Fruit fly (Drosophila melanogaster) whole organism, embryonic: ENCODE data around the gene Jon66Cii.
A peak's percentile ranks its signal among the peaks of the same experiment; 100 is the strongest.

Experiments used
- Awh ChIP-seq: fragments of 200-800 bp; sonication (Bioruptor generic); IDR thresholded peaks from 2 replicates; pipeline ENCODE4, ENCODE4 v1.3.6; 2022; ENCODE audit warnings: missing biosample characterization, missing genetic modification characterization
- B-H2 ChIP-seq: fragments of 200-800 bp; sonication (Bioruptor generic); optimal IDR thresholded peaks from 2 replicates; lab custom pipeline; 2018; ENCODE audit warnings: missing biosample characterization, mild to moderate bottlenecking, missing genetic modification characterization
- Bteb2 ChIP-seq: fragments of 200-800 bp; sonication (Bioruptor generic); optimal IDR thresholded peaks from 2 replicates; lab custom pipeline; 2016; ENCODE audit warnings: missing biosample characterization, missing genetic modification characterization
- CG10209 ChIP-seq: fragments of 200-800 bp; sonication (Bioruptor generic); optimal IDR thresholded peaks from 3 replicates; lab custom pipeline; 2017; ENCODE audit warnings: missing biosample characterization, mild to moderate bottlenecking, missing genetic modification characterization, missing genetic modification reagents
- CG10959 ChIP-seq: fragments of 200-800 bp; sonication (Bioruptor generic); IDR thresholded peaks from 2 replicates; pipeline ENCODE4 v1.3.6; 2022; ENCODE audit warnings: missing biosample characterization, missing genetic modification characterization
- CG11093 ChIP-seq: fragments of 200-800 bp; sonication (Bioruptor generic); IDR thresholded peaks from 3 replicates; pipeline ENCODE4 v1.3.6; 2022; ENCODE audit warnings: missing biosample characterization, missing genetic modification characterization
- CG12219 ChIP-seq: fragments of 200-800 bp; sonication (Bioruptor generic); optimal IDR thresholded peaks from 3 replicates; lab custom pipeline; 2018; ENCODE audit warnings: missing biosample characterization, mild to moderate bottlenecking, missing genetic modification characterization
- CG12299 ChIP-seq: fragments of 200-800 bp; sonication (Bioruptor generic); optimal IDR thresholded peaks from 2 replicates; lab custom pipeline; 2018; ENCODE audit warnings: missing biosample characterization, mild to moderate bottlenecking, missing genetic modification characterization
- CG15479 ChIP-seq: fragments of 200-800 bp; sonication (Bioruptor generic); optimal IDR thresholded peaks from 3 replicates; lab custom pipeline; 2019; ENCODE audit warnings: missing biosample characterization, mild to moderate bottlenecking, missing genetic modification characterization, moderate library complexity
- CG17361 ChIP-seq: fragments of 200-800 bp; sonication (Bioruptor generic); IDR thresholded peaks from 3 replicates; pipeline ENCODE4 v1.3.6; 2022; ENCODE audit warnings: missing biosample characterization, missing genetic modification characterization
- CG17802 ChIP-seq: fragments of 200-800 bp; sonication (Bioruptor generic); optimal IDR thresholded peaks from 2 replicates; lab custom pipeline; 2018; ENCODE audit warnings: missing biosample characterization, mild to moderate bottlenecking, missing genetic modification characterization, moderate library complexity
- CG2120 ChIP-seq: fragments of 200-800 bp; sonication (Bioruptor generic); optimal IDR thresholded peaks from 3 replicates; lab custom pipeline; 2016; ENCODE audit warnings: missing biosample characterization, missing genetic modification characterization
- CG30431 ChIP-seq: fragments of 200-800 bp; sonication (Bioruptor generic); optimal IDR thresholded peaks from 2 replicates; lab custom pipeline; 2017; ENCODE audit warnings: missing biosample characterization, missing genetic modification characterization
- CG3726 ChIP-seq: fragments of 200-800 bp; sonication (Bioruptor generic); IDR thresholded peaks from 3 replicates; pipeline ENCODE4, ENCODE4 v1.3.6; 2022; ENCODE audit warnings: missing biosample characterization, missing genetic modification characterization
- CG3847 ChIP-seq: fragments of 200-800 bp; sonication (Bioruptor generic); IDR thresholded peaks from 2 replicates; pipeline ENCODE4 v1.3.6; 2022; ENCODE audit warnings: missing biosample characterization, missing genetic modification characterization
- CG43689 ChIP-seq: fragments of 200-800 bp; sonication (Bioruptor generic); IDR thresholded peaks from 2 replicates; pipeline ENCODE4 v1.3.6; 2022; ENCODE audit warnings: missing biosample characterization, missing genetic modification characterization
- CG4617 ChIP-seq: fragments of 200-800 bp; sonication (Bioruptor generic); optimal IDR thresholded peaks from 3 replicates; lab custom pipeline; 2016; ENCODE audit warnings: missing biosample characterization, missing genetic modification characterization, borderline replicate concordance
- CG6175 ChIP-seq: fragments of 200-800 bp; sonication (Bioruptor generic); IDR thresholded peaks from 3 replicates; pipeline ENCODE4 v1.3.6; 2022; ENCODE audit warnings: missing biosample characterization, missing genetic modification characterization
- CG7839 ChIP-seq: fragments of 200-800 bp; sonication (Bioruptor generic); optimal IDR thresholded peaks from 3 replicates; lab custom pipeline; 2018; ENCODE audit warnings: missing biosample characterization, mild to moderate bottlenecking, missing genetic modification characterization, moderate library complexity
- CG9727 ChIP-seq: fragments of 200-800 bp; sonication (Bioruptor generic); optimal IDR thresholded peaks from 3 replicates; lab custom pipeline; 2017; ENCODE audit warnings: missing biosample characterization, mild to moderate bottlenecking, missing genetic modification characterization
- CG9932 ChIP-seq: fragments of 200-800 bp; sonication (Bioruptor generic); IDR thresholded peaks from 2 replicates; pipeline ENCODE4 v1.3.6; 2022; ENCODE audit warnings: missing biosample characterization, missing genetic modification characterization
- CTCF ChIP-seq: fragments of 200-800 bp; sonication (Bioruptor generic); optimal IDR thresholded peaks from 2 replicates; lab custom pipeline; 2017; ENCODE audit warnings: missing biosample characterization, mild to moderate bottlenecking, missing genetic modification characterization, moderate library complexity
- Deaf1 ChIP-seq: fragments of 200-800 bp; optimal IDR thresholded peaks from 3 replicates; lab custom pipeline; 2019; ENCODE audit warnings: missing biosample characterization, mild to moderate bottlenecking, missing genetic modification characterization, moderate library complexity
- Dek ChIP-seq: fragments of 200-800 bp; sonication (Bioruptor generic); optimal IDR thresholded peaks from 3 replicates; lab custom pipeline; 2019; ENCODE audit warnings: missing biosample characterization, mild to moderate bottlenecking, missing genetic modification characterization, moderate library complexity
- Dip3 ChIP-seq: fragments of 200-800 bp; sonication (Bioruptor generic); optimal IDR thresholded peaks from 3 replicates; lab custom pipeline; 2016; ENCODE audit warnings: missing biosample characterization, missing genetic modification characterization
- Fer3 ChIP-seq: fragments of 200-800 bp; sonication (Bioruptor generic); optimal IDR thresholded peaks from 2 replicates; lab custom pipeline; 2018; ENCODE audit warnings: missing biosample characterization, mild to moderate bottlenecking, missing genetic modification characterization, moderate library complexity
- Lim3 ChIP-seq: fragments of 200-800 bp; sonication (Bioruptor generic); IDR thresholded peaks from 2 replicates; pipeline ENCODE4 v1.3.6; 2022; ENCODE audit warnings: missing biosample characterization, missing genetic modification characterization
- MESR4 ChIP-seq: fragments of 200-800 bp; sonication (Bioruptor generic); optimal IDR thresholded peaks from 2 replicates; lab custom pipeline; 2018; ENCODE audit warnings: missing biosample characterization, mild to moderate bottlenecking, missing genetic modification characterization, moderate library complexity
- Mad ChIP-seq: fragments of 200-800 bp; sonication (Bioruptor generic); optimal IDR thresholded peaks from 2 replicates; lab custom pipeline; 2016; ENCODE audit warnings: missing biosample characterization, missing genetic modification characterization
- Mrtf ChIP-seq: fragments of 200-800 bp; sonication (Bioruptor generic); IDR thresholded peaks from 3 replicates; pipeline ENCODE4 v1.3.6; 2022; ENCODE audit warnings: missing biosample characterization, missing genetic modification characterization
- Scr ChIP-seq: fragments of 200-800 bp; sonication (Bioruptor generic); IDR thresholded peaks from 2 replicates; pipeline ENCODE4 v1.3.6; 2022; ENCODE audit warnings: missing biosample characterization, missing genetic modification characterization; ENCODE audit not compliant: partially characterized antibody
- Tbp ChIP-seq: fragments of >200 bp; optimal IDR thresholded peaks from 2 replicates; lab custom pipeline; 2018; ENCODE audit warnings: missing biosample characterization, missing genetic modification characterization
- bbx ChIP-seq: fragments of 200-800 bp; sonication (Bioruptor generic); IDR thresholded peaks from 2 replicates; pipeline ENCODE4 v1.3.6; 2022; ENCODE audit warnings: missing biosample characterization, missing genetic modification characterization; ENCODE audit not compliant: partially characterized antibody
- btn ChIP-seq: fragments of 200-800 bp; sonication (Bioruptor generic); optimal IDR thresholded peaks from 2 replicates; lab custom pipeline; 2016; ENCODE audit warnings: missing biosample characterization, missing genetic modification characterization
- cato ChIP-seq: fragments of 200-800 bp; sonication (Bioruptor generic); optimal IDR thresholded peaks from 2 replicates; lab custom pipeline; 2016; ENCODE audit warnings: missing biosample characterization, missing genetic modification characterization, borderline replicate concordance
- da ChIP-seq: fragments of 200-800 bp; sonication (Bioruptor generic); optimal IDR thresholded peaks from 2 replicates; lab custom pipeline; 2016; ENCODE audit warnings: missing biosample characterization, missing genetic modification characterization
- emc ChIP-seq: fragments of 200-800 bp; sonication (Bioruptor generic); optimal IDR thresholded peaks from 2 replicates; lab custom pipeline; 2016; ENCODE audit warnings: missing biosample characterization, missing genetic modification characterization
- eve ChIP-seq, 2 experiments: fragments of >200 bp; optimal IDR thresholded peaks; 2 replicates each; lab custom pipeline; 2017; ENCODE audit warnings: missing biosample characterization in 2 of 2, missing genetic modification characterization in 2 of 2
- ftz-f1 ChIP-seq: fragments of 200-800 bp; sonication (Bioruptor generic); optimal IDR thresholded peaks from 2 replicates; lab custom pipeline; 2016; ENCODE audit warnings: missing biosample characterization, missing genetic modification characterization
- grn ChIP-seq: fragments of 200-800 bp; sonication (Bioruptor generic); optimal IDR thresholded peaks from 3 replicates; lab custom pipeline; 2017; ENCODE audit warnings: missing biosample characterization, missing genetic modification characterization
- hkb ChIP-seq, 2 experiments: fragments of 200-800 bp in 1 of 2; fragments of >200 bp in 1 of 2; sonication (Bioruptor generic) in 1 of 2; IDR thresholded peaks in 1 of 2; optimal IDR thresholded peaks in 1 of 2; 2 replicates each; pipeline versions ENCODE4 v1.3.6 to Lab custom; 2017 to 2022; ENCODE audit warnings: missing biosample characterization in 1 of 2, missing genetic modification characterization in 1 of 2
- insv ChIP-seq, 2 experiments: fragments of 200-800 bp; sonication (Bioruptor generic); optimal IDR thresholded peaks; 3 replicates each; lab custom pipeline; 2016 to 2018; ENCODE audit warnings: missing biosample characterization in 2 of 2, missing genetic modification characterization in 2 of 2
- jigr1 ChIP-seq: fragments of 200-800 bp; sonication (Bioruptor generic); IDR thresholded peaks from 3 replicates; pipeline ENCODE4 v1.3.6; 2022; ENCODE audit warnings: missing biosample characterization, missing genetic modification characterization
- lilli ChIP-seq: fragments of 200-800 bp; sonication (Bioruptor generic); optimal IDR thresholded peaks from 3 replicates; lab custom pipeline; 2016; ENCODE audit warnings: missing biosample characterization, missing genetic modification characterization
- pan ChIP-seq, 4 experiments: fragments of >200 bp in 3 of 4; fragments of 200-800 bp in 1 of 4; sonication (Bioruptor generic) in 1 of 4; optimal IDR thresholded peaks in 3 of 4; IDR thresholded peaks in 1 of 4; 2 replicates each; pipeline versions ENCODE4 v1.3.6 to Lab custom; 2017 to 2022; ENCODE audit warnings: missing biosample characterization in 2 of 4, missing genetic modification characterization in 2 of 4, mixed read lengths in 1 of 4
- sqz ChIP-seq: fragments of 200-800 bp; sonication (Bioruptor generic); optimal IDR thresholded peaks from 3 replicates; lab custom pipeline; 2018; ENCODE audit warnings: missing biosample characterization, mild to moderate bottlenecking, missing genetic modification characterization
- tap ChIP-seq: fragments of 200-800 bp; optimal IDR thresholded peaks from 3 replicates; lab custom pipeline; 2019; ENCODE audit warnings: missing biosample characterization, mild to moderate bottlenecking, missing genetic modification characterization, moderate library complexity
- tin ChIP-seq: fragments of 200-800 bp; sonication (Bioruptor generic); optimal IDR thresholded peaks from 3 replicates; lab custom pipeline; 2016; ENCODE audit warnings: missing biosample characterization, missing genetic modification characterization
- wor ChIP-seq: fragments of 200-800 bp; sonication (Bioruptor generic); IDR thresholded peaks from 2 replicates; pipeline ENCODE4 v1.3.6; 2022; ENCODE audit warnings: missing biosample characterization, missing genetic modification characterization

The Jon66Cii gene

DNA sequence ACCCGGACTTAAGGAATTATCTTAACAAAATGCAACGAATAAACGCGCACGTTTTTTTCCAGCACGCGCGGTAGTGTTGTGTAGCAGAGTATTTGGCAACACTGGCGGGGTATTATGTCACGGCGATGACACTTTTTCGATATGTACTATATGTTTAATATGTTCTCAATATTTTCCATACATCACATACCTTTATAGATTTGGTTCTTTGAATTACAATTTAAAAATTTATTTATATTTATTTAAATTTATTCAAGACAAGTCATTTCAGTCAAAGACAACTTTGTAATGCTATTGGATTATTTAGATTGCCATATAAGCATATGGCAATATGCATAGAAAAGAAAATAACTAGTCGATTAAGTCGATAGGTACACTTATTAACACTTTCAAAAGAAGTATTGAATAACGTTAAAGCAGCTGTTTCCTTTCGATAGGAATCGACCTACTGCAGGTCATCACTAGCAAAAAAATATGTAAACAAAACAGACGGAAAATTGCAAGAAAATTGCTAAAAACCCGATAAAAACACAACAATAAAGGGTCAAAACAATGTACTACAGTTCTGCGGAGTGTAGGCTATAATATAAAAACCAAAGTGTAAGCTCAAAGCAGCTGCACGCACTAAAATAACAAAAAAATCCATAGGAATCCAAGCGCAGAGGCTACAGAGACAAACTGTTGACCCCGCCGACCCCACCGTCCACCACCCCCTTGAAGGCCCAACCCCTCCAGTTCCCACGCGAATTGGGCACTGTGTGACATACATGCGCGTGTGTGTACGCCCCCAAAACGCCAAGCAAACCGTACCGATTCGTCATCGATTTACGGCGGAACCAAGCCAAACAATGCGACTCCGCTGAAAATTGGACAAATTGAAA is 47.1 kb downstream of the Jon66Cii start, which contains the start of the genes CG7182 and GAPcenA (continued):
- TF ChIP-seq CG17802, result peak; percentile 11
- TF ChIP-seq Fer3 (tag; lab: Kevin White, UChicago), result peak; percentile 58
- TF ChIP-seq Dek (tag; lab: Kevin White, UChicago), result peak; percentile 76
- no peak for TF ChIP-seq CG3726 (GFP tag; lab: Robert Waterston, UW)
- no peak for TF ChIP-seq Awh (GFP tag; lab: Robert Waterston, UW)
- no peak for TF ChIP-seq Tbp (GFP tag; lab: Kevin White, UChicago)
- peak; percentile 76 for TF ChIP-seq sqz
- TF ChIP-seq Dip3 (GFP tag; lab: Kevin White, UChicago), result peak; percentile 5
- no peak for TF ChIP-seq CG10959 (GFP tag; lab: Robert Waterston, UW)
- peak; percentile 74 for TF ChIP-seq CG7839 (tag; lab: Kevin White, UChicago)
- TF ChIP-seq pan (optimal IDR thresholded peaks at IDR 0.05; lab: Kevin White, UChicago), result no peak
- TF ChIP-seq pan (GFP tag; optimal IDR thresholded peaks at IDR 0.05 in 1 of 2, IDR thresholded peaks at IDR 0.05 in 1 of 2), result peak in 1 of 2 experiments; percentile 45
- TF ChIP-seq ftz-f1 (GFP tag; lab: Kevin White, UChicago), result peak; percentile 38
- no peak for TF ChIP-seq da (GFP tag; lab: Kevin White, UChicago)
- no peak for TF ChIP-seq wor
- peak; percentile 47 for TF ChIP-seq MESR4 (GFP tag; lab: Kevin White, UChicago)
- TF ChIP-seq emc, result no peak
- TF ChIP-seq Bteb2 (GFP tag; lab: Kevin White, UChicago), result peak; percentile 6
- TF ChIP-seq btn (GFP tag; lab: Kevin White, UChicago), result no peak
- TF ChIP-seq CTCF (GFP tag; lab: Kevin White, UChicago), result no peak
- peak; percentile 69 for TF ChIP-seq CG10209 (GFP tag; lab: Kevin White, UChicago)
- peak; percentile 44 for TF ChIP-seq CG4617 (GFP tag; lab: Kevin White, UChicago)
- peak; percentile 58; the same call in 1 of the 2 replicates for TF ChIP-seq CG3847 (GFP tag; lab: Robert Waterston, UW)
- peak; percentile 59 for TF ChIP-seq tap (tag; lab: Kevin White, UChicago)
- peak; percentile 33 for TF ChIP-seq CG12299 (tag; lab: Kevin White, UChicago)
- no peak for TF ChIP-seq CG12219
- TF ChIP-seq insv (GFP tag; optimal IDR thresholded peaks at IDR 0.05; lab: Kevin White, UChicago), result peak in 1 of 2 experiments; percentile 46
- TF ChIP-seq CG6175 (GFP tag; lab: Robert Waterston, UW), result no peak
- peak; percentile 27 for TF ChIP-seq cato (GFP tag; lab: Kevin White, UChicago)
- TF ChIP-seq Lim3 (GFP tag; lab: Robert Waterston, UW), result no peak
- TF ChIP-seq grn (GFP tag; lab: Kevin White, UChicago), result no peak
- peak; percentile 70 for TF ChIP-seq CG2120 (GFP tag; lab: Kevin White, UChicago)
- no peak; the same call in none of the 3 replicates for TF ChIP-seq CG17361 (GFP tag; lab: Robert Waterston, UW)
- no peak for TF ChIP-seq Deaf1 (tag; lab: Kevin White, UChicago)
- TF ChIP-seq tin, result peak; percentile 67
- no peak for TF ChIP-seq CG30431 (GFP tag; lab: Kevin White, UChicago)
- TF ChIP-seq CG43689 (GFP tag; lab: Robert Waterston, UW), result no peak
- TF ChIP-seq CG9727, result peak; percentile 67
- peak; percentile 82 for TF ChIP-seq CG9932 (GFP tag; lab: Robert Waterston, UW)
- no peak for TF ChIP-seq hkb (optimal IDR thresholded peaks at IDR 0.05; lab: Kevin White, UChicago)
- TF ChIP-seq hkb (GFP tag; IDR thresholded peaks at IDR 0.05; lab: Robert Waterston, UW), result no peak
- TF ChIP-seq Mrtf (GFP tag; lab: Robert Waterston, UW), result no peak
- TF ChIP-seq CG15479, result no peak
- no peak for TF ChIP-seq Mad (GFP tag; lab: Kevin White, UChicago)
- TF ChIP-seq CG11093 (GFP tag; lab: Robert Waterston, UW), result no peak
- TF ChIP-seq eve (GFP tag; optimal IDR thresholded peaks at IDR 0.05; lab: Kevin White, UChicago), result no peak
- TF ChIP-seq Scr (GFP tag; lab: Robert Waterston, UW), result peak; percentile 72
- TF ChIP-seq B-H2 (GFP tag; lab: Kevin White, UChicago), result peak; percentile 83
- no peak for TF ChIP-seq jigr1 (GFP tag; lab: Robert Waterston, UW)
- peak; percentile 38; the same call in 1 of the 2 replicates for TF ChIP-seq bbx (GFP tag; lab: Robert Waterston, UW)
- TF ChIP-seq lilli (GFP tag; lab: Kevin White, UChicago), result peak; percentile 61
